Fruit fly (Drosophila melanogaster) whole organism, embryonic: ENCODE measurements around the gene Cpr30F.

Experiments
- ATbp ChIP-seq: fragments of 200-800 bp; sonication (Bioruptor generic); optimal IDR thresholded peaks from 2 replicates; lab custom pipeline; 2017; ENCODE audit warnings: missing biosample characterization, mild to moderate bottlenecking, missing genetic modification characterization, missing genetic modification reagents
- B-H1 ChIP-seq: fragments of 200-800 bp; sonication (Bioruptor generic); IDR thresholded peaks from 3 replicates; pipeline ENCODE4 v1.3.6; 2022; ENCODE audit warnings: missing biosample characterization, missing genetic modification characterization
- B-H2 ChIP-seq: fragments of 200-800 bp; sonication (Bioruptor generic); optimal IDR thresholded peaks from 2 replicates; lab custom pipeline; 2018; ENCODE audit warnings: missing biosample characterization, mild to moderate bottlenecking, missing genetic modification characterization
- CG12744 ChIP-seq: fragments of 200-800 bp; sonication (Bioruptor generic); optimal IDR thresholded peaks from 2 replicates; lab custom pipeline; 2016; ENCODE audit warnings: missing biosample characterization, missing genetic modification characterization
- CG12942 ChIP-seq: fragments of 200-800 bp; sonication (Bioruptor generic); optimal IDR thresholded peaks from 3 replicates; lab custom pipeline; 2016; ENCODE audit warnings: missing biosample characterization, missing genetic modification characterization
- CG13624 ChIP-seq: fragments of 200-800 bp; sonication (Bioruptor generic); optimal IDR thresholded peaks from 2 replicates; lab custom pipeline; 2016; ENCODE audit warnings: missing biosample characterization, missing genetic modification characterization
- CG14050 ChIP-seq: fragments of 200-800 bp; sonication (Bioruptor generic); IDR thresholded peaks from 3 replicates; pipeline ENCODE4 v1.3.6; 2022; ENCODE audit warnings: missing biosample characterization, missing genetic modification characterization
- CG15011 ChIP-seq: fragments of 200-800 bp; sonication (Bioruptor generic); optimal IDR thresholded peaks from 3 replicates; lab custom pipeline; 2018; ENCODE audit warnings: missing biosample characterization, mild to moderate bottlenecking, missing genetic modification characterization
- CG15479 ChIP-seq: fragments of 200-800 bp; sonication (Bioruptor generic); optimal IDR thresholded peaks from 3 replicates; lab custom pipeline; 2019; ENCODE audit warnings: missing biosample characterization, mild to moderate bottlenecking, missing genetic modification characterization, moderate library complexity
- CG15601 ChIP-seq: fragments of 200-800 bp; sonication (Bioruptor generic); optimal IDR thresholded peaks from 3 replicates; lab custom pipeline; 2019; ENCODE audit warnings: missing biosample characterization, mild to moderate bottlenecking, missing genetic modification characterization, moderate library complexity
- CG17829 ChIP-seq: fragments of 200-800 bp; optimal IDR thresholded peaks from 2 replicates; lab custom pipeline; 2019; ENCODE audit warnings: missing biosample characterization, mild to moderate bottlenecking, missing genetic modification characterization, moderate library complexity
- CG18262 ChIP-seq: fragments of 200-800 bp; optimal IDR thresholded peaks from 3 replicates; lab custom pipeline; 2019; ENCODE audit warnings: missing biosample characterization, mild to moderate bottlenecking, missing genetic modification characterization, moderate library complexity
- CG1832 ChIP-seq: fragments of 200-800 bp; sonication (Bioruptor generic); optimal IDR thresholded peaks from 2 replicates; lab custom pipeline; 2017; ENCODE audit warnings: missing biosample characterization, mild to moderate bottlenecking, missing genetic modification characterization, inconsistent platforms
- CG18599 ChIP-seq: fragments of 200-800 bp; sonication (Bioruptor generic); optimal IDR thresholded peaks from 3 replicates; lab custom pipeline; 2017; ENCODE audit warnings: missing biosample characterization, missing genetic modification characterization, mild to moderate bottlenecking, moderate library complexity, missing genetic modification reagents
- CG30403 ChIP-seq: fragments of 200-800 bp; sonication (Bioruptor generic); optimal IDR thresholded peaks from 3 replicates; lab custom pipeline; 2016; ENCODE audit warnings: missing biosample characterization, missing genetic modification characterization
- CG3065 ChIP-seq: fragments of 200-800 bp; sonication (Bioruptor generic); optimal IDR thresholded peaks from 2 replicates; lab custom pipeline; 2016; ENCODE audit warnings: missing biosample characterization, missing genetic modification characterization
- CG43689 ChIP-seq: fragments of 200-800 bp; sonication (Bioruptor generic); IDR thresholded peaks from 2 replicates; pipeline ENCODE4 v1.3.6; 2022; ENCODE audit warnings: missing biosample characterization, missing genetic modification characterization
- CG6175 ChIP-seq: fragments of 200-800 bp; sonication (Bioruptor generic); IDR thresholded peaks from 3 replicates; pipeline ENCODE4 v1.3.6; 2022; ENCODE audit warnings: missing biosample characterization, missing genetic modification characterization
- CG6791 ChIP-seq: fragments of 200-800 bp; sonication (Bioruptor generic); IDR thresholded peaks from 3 replicates; pipeline ENCODE4 v1.3.6; 2022; ENCODE audit warnings: missing biosample characterization, missing genetic modification characterization; ENCODE audit not compliant: partially characterized antibody
- CG6854 ChIP-seq: fragments of 200-800 bp; sonication (Bioruptor generic); optimal IDR thresholded peaks from 3 replicates; lab custom pipeline; 2017; ENCODE audit warnings: missing biosample characterization, mild to moderate bottlenecking, missing genetic modification characterization
- CG7372 ChIP-seq: fragments of 200-800 bp; sonication (Bioruptor generic); IDR thresholded peaks from 2 replicates; pipeline ENCODE4 v1.3.6; 2022; ENCODE audit warnings: missing biosample characterization, missing genetic modification characterization
- CG7745 ChIP-seq: fragments of 200-800 bp; sonication (Bioruptor generic); optimal IDR thresholded peaks from 2 replicates; lab custom pipeline; 2018; ENCODE audit warnings: missing biosample characterization, mild to moderate bottlenecking, missing genetic modification characterization, moderate library complexity
- Dll ChIP-seq: fragments of 200-800 bp; sonication (Bioruptor generic); IDR thresholded peaks from 4 replicates; pipeline ENCODE4 v1.3.6; 2022; ENCODE audit warnings: missing biosample characterization, missing genetic modification characterization; ENCODE audit not compliant: partially characterized antibody
- E2f2 ChIP-seq: fragments of 200-800 bp; sonication (Bioruptor generic); IDR thresholded peaks from 2 replicates; pipeline ENCODE4 v1.3.6; 2022; ENCODE audit warnings: missing biosample characterization, missing genetic modification characterization
- Fer3 ChIP-seq: fragments of 200-800 bp; sonication (Bioruptor generic); optimal IDR thresholded peaks from 2 replicates; lab custom pipeline; 2018; ENCODE audit warnings: missing biosample characterization, mild to moderate bottlenecking, missing genetic modification characterization, moderate library complexity
- H15 ChIP-seq: fragments of 200-800 bp; sonication (Bioruptor generic); IDR thresholded peaks from 3 replicates; pipeline ENCODE4 v1.3.6; 2022; ENCODE audit warnings: missing biosample characterization, missing genetic modification characterization
- Hey ChIP-seq: fragments of 200-800 bp; sonication (Bioruptor generic); optimal IDR thresholded peaks from 3 replicates; lab custom pipeline; 2018; ENCODE audit warnings: missing biosample characterization, mild to moderate bottlenecking, missing genetic modification characterization
- HmgD ChIP-seq: fragments of 200-800 bp; sonication (Bioruptor generic); optimal IDR thresholded peaks from 3 replicates; lab custom pipeline; 2016; ENCODE audit warnings: missing biosample characterization, missing genetic modification characterization
- Hr51 ChIP-seq, 2 experiments: fragments of 200-800 bp; sonication (Bioruptor generic); optimal IDR thresholded peaks; 2 replicates in 1 of 2; 3 replicates in 1 of 2; lab custom pipeline; 2016 to 2018; ENCODE audit warnings: missing biosample characterization in 2 of 2, missing genetic modification characterization in 2 of 2, mild to moderate bottlenecking in 1 of 2, moderate library complexity in 1 of 2
- Lim3 ChIP-seq: fragments of 200-800 bp; sonication (Bioruptor generic); IDR thresholded peaks from 2 replicates; pipeline ENCODE4 v1.3.6; 2022; ENCODE audit warnings: missing biosample characterization, missing genetic modification characterization
- Lpt ChIP-seq: fragments of >200 bp; optimal IDR thresholded peaks from 2 replicates; lab custom pipeline; 2018; ENCODE audit warnings: missing biosample characterization, missing genetic modification characterization
- Meics ChIP-seq: fragments of 200-800 bp; sonication (Bioruptor generic); optimal IDR thresholded peaks from 2 replicates; lab custom pipeline; 2017; ENCODE audit warnings: missing biosample characterization, mild to moderate bottlenecking, missing genetic modification characterization
- NC2β ChIP-seq: fragments of 200-800 bp; sonication (Bioruptor generic); optimal IDR thresholded peaks from 2 replicates; lab custom pipeline; 2016; ENCODE audit warnings: missing biosample characterization, missing genetic modification characterization
- Tbp ChIP-seq: fragments of >200 bp; optimal IDR thresholded peaks from 2 replicates; lab custom pipeline; 2018; ENCODE audit warnings: missing biosample characterization, missing genetic modification characterization
- Vsx1 ChIP-seq: fragments of 200-800 bp; sonication (Bioruptor generic); optimal IDR thresholded peaks from 2 replicates; lab custom pipeline; 2017; ENCODE audit warnings: missing biosample characterization, mild to moderate bottlenecking, missing genetic modification characterization, missing genetic modification reagents
- abd-A ChIP-seq: fragments of 200-800 bp; sonication (Bioruptor generic); optimal IDR thresholded peaks from 3 replicates; lab custom pipeline; 2019; ENCODE audit warnings: missing biosample characterization, mild to moderate bottlenecking, missing genetic modification characterization, moderate library complexity
- exex ChIP-seq: fragments of 200-800 bp; sonication (Bioruptor generic); optimal IDR thresholded peaks from 4 replicates; lab custom pipeline; 2018; ENCODE audit warnings: missing biosample characterization, mild to moderate bottlenecking, missing genetic modification characterization, moderate library complexity
- grau ChIP-seq: fragments of 200-800 bp; optimal IDR thresholded peaks from 3 replicates; lab custom pipeline; 2019; ENCODE audit warnings: missing biosample characterization, mild to moderate bottlenecking, missing genetic modification characterization, moderate library complexity
- maf-S ChIP-seq: fragments of 200-800 bp; sonication (Bioruptor generic); optimal IDR thresholded peaks from 2 replicates; lab custom pipeline; 2016; ENCODE audit warnings: missing biosample characterization, missing genetic modification characterization
- mld ChIP-seq: fragments of 200-800 bp; sonication (Bioruptor generic); IDR thresholded peaks from 3 replicates; pipeline ENCODE4 v1.3.6; 2022; ENCODE audit warnings: missing biosample characterization, missing genetic modification characterization; ENCODE audit not compliant: partially characterized antibody
- prd ChIP-seq, 3 experiments: fragments of >200 bp in 2 of 3; fragments of 200-800 bp in 1 of 3; sonication (Bioruptor generic) in 1 of 3; optimal IDR thresholded peaks in 2 of 3; IDR thresholded peaks in 1 of 3; 2 replicates in 2 of 3; 3 replicates in 1 of 3; pipeline versions ENCODE4 v1.3.6 to Lab custom; 2017 to 2022; ENCODE audit warnings: missing biosample characterization in 1 of 3, missing genetic modification characterization in 1 of 3
- shn ChIP-seq: fragments of 200-800 bp; sonication (Bioruptor generic); optimal IDR thresholded peaks from 3 replicates; lab custom pipeline; 2016; ENCODE audit warnings: missing biosample characterization, missing genetic modification characterization
- tio ChIP-seq: fragments of 200-800 bp; sonication (Bioruptor generic); optimal IDR thresholded peaks from 2 replicates; lab custom pipeline; 2017; ENCODE audit warnings: missing biosample characterization, missing genetic modification characterization, inconsistent platforms
- toy ChIP-seq: fragments of 200-800 bp; sonication (Bioruptor generic); IDR thresholded peaks from 2 replicates; pipeline ENCODE4 v1.3.6; 2022; ENCODE audit warnings: missing biosample characterization, missing genetic modification characterization
- zen ChIP-seq: fragments of 200-800 bp; sonication (Bioruptor generic); optimal IDR thresholded peaks from 3 replicates; lab custom pipeline; 2018; ENCODE audit warnings: missing biosample characterization, mild to moderate bottlenecking, missing genetic modification characterization, moderate library complexity
- zfh1 ChIP-seq: fragments of 200-800 bp; sonication (Bioruptor generic); IDR thresholded peaks from 3 replicates; pipeline ENCODE4 v1.3.6; 2022; ENCODE audit warnings: missing biosample characterization, missing genetic modification characterization
- zfh2 ChIP-seq: fragments of 200-800 bp; sonication (Bioruptor generic); optimal IDR thresholded peaks from 2 replicates; lab custom pipeline; 2016; ENCODE audit warnings: missing biosample characterization, missing genetic modification characterization

The Cpr30F gene

dm6 chr2L:9918020-9918959 is 14.7 kb downstream of the Cpr30F start, which contains the start of the genes CG5885 and CG4598 (continued):
- peak; percentile 7 for TF ChIP-seq zen (tag; lab: Kevin White, UChicago)
- TF ChIP-seq ATbp: peak; percentile 55
- no peak for TF ChIP-seq CG3065 (GFP tag; lab: Kevin White, UChicago)
- peak; percentile 56 for TF ChIP-seq CG17829 (tag; lab: Kevin White, UChicago)
- TF ChIP-seq Meics: peak; percentile 56
- peak; percentile 63 for TF ChIP-seq CG12942 (GFP tag; lab: Kevin White, UChicago)
- TF ChIP-seq CG12744 (GFP tag; lab: Kevin White, UChicago): no peak
- TF ChIP-seq CG43689 (GFP tag; lab: Robert Waterston, UW): 0 out of 2 replicates have a peak, but pooled peaks have one; percentile 10
- peak; percentile 51 for TF ChIP-seq zfh2 (GFP tag; lab: Kevin White, UChicago)
- peak; percentile 47; the same call in 1 of the 2 replicates for TF ChIP-seq CG7372 (GFP tag; lab: Robert Waterston, UW)
- TF ChIP-seq E2f2 (GFP tag; lab: Robert Waterston, UW): peak; percentile 95
- TF ChIP-seq toy (GFP tag; lab: Robert Waterston, UW): no peak
- no peak for TF ChIP-seq Lpt (GFP tag; lab: Kevin White, UChicago)
- peak; percentile 32 for TF ChIP-seq CG13624 (GFP tag; lab: Kevin White, UChicago)
- peak; percentile 50 for TF ChIP-seq B-H2
- TF ChIP-seq CG1832 (GFP tag; lab: Kevin White, UChicago): no peak
- peak; percentile 70 for TF ChIP-seq CG18262 (tag; lab: Kevin White, UChicago)
- no peak for TF ChIP-seq abd-A (tag; lab: Kevin White, UChicago)
- TF ChIP-seq Dll: peak; percentile 77
- TF ChIP-seq CG6854 (GFP tag; lab: Kevin White, UChicago): peak; percentile 35
- TF ChIP-seq exex (tag; lab: Kevin White, UChicago): peak; percentile 44
- no peak for TF ChIP-seq HmgD (GFP tag; lab: Kevin White, UChicago)
- peak; percentile 40 for TF ChIP-seq maf-S (GFP tag; lab: Kevin White, UChicago)
- peak; percentile 82 for TF ChIP-seq mld (GFP tag; lab: Robert Waterston, UW)
- TF ChIP-seq Hey (tag; lab: Kevin White, UChicago): no peak
- peak; percentile 59 for TF ChIP-seq Fer3 (tag; lab: Kevin White, UChicago)
- no peak; the same call in 1 of the 3 replicates for TF ChIP-seq CG14050 (GFP tag; lab: Robert Waterston, UW)
- no peak for TF ChIP-seq CG15479 (GFP tag; lab: Kevin White, UChicago)
- TF ChIP-seq CG15601 (tag; lab: Kevin White, UChicago): peak; percentile 62
- TF ChIP-seq prd (optimal IDR thresholded peaks at IDR 0.05; lab: Kevin White, UChicago): no peak
- TF ChIP-seq prd (GFP tag; IDR thresholded peaks at IDR 0.05; lab: Robert Waterston, UW): peak; percentile 54; the same call in 2 of the 3 replicates
- no peak for TF ChIP-seq tio (GFP tag; lab: Kevin White, UChicago)
- peak; percentile 41; the same call in 2 of the 3 replicates for TF ChIP-seq H15 (GFP tag; lab: Robert Waterston, UW)
- peak; percentile 75 for TF ChIP-seq grau (tag; lab: Kevin White, UChicago)
- peak; percentile 70 for TF ChIP-seq CG18599 (GFP tag; lab: Kevin White, UChicago)
- TF ChIP-seq CG15011: peak; percentile 18
- TF ChIP-seq Hr51 (GFP tag; optimal IDR thresholded peaks at IDR 0.05; lab: Kevin White, UChicago): peak; percentile 11 to 81
- TF ChIP-seq CG7745 (tag; lab: Kevin White, UChicago): no peak
- TF ChIP-seq shn (GFP tag; lab: Kevin White, UChicago): peak; percentile 9
- no peak for TF ChIP-seq B-H1 (GFP tag; lab: Robert Waterston, UW)
- no peak for TF ChIP-seq CG6175
- no peak for TF ChIP-seq Tbp
- peak; percentile 77 for TF ChIP-seq CG30403 (GFP tag; lab: Kevin White, UChicago)
- TF ChIP-seq zfh1 (GFP tag; lab: Robert Waterston, UW): peak; percentile 69
- no peak for TF ChIP-seq Lim3 (GFP tag; lab: Robert Waterston, UW)
- no peak for TF ChIP-seq Vsx1
- TF ChIP-seq NC2β (GFP tag; lab: Kevin White, UChicago): peak; percentile 44
- TF ChIP-seq CG6791 (GFP tag; lab: Robert Waterston, UW): peak; percentile 78
